Worm (Caenorhabditis elegans) whole organism, L2 larva: ENCODE measurements around the gene dmsr-16.

Source experiments
- aly-2 ChIP-seq: fragments of 150-350 bp; optimal IDR thresholded peaks from 2 replicates; lab custom pipeline; 2014; ENCODE audit warnings: missing biosample characterization, missing genetic modification characterization
- ama-1 ChIP-seq: fragments of 150-350 bp; optimal IDR thresholded peaks from 2 replicates; lab custom pipeline; 2018; ENCODE audit warnings: inconsistent platforms
- ceh-16 ChIP-seq: fragments of 150-350 bp; optimal IDR thresholded peaks from 2 replicates; lab custom pipeline; 2014; ENCODE audit warnings: missing biosample characterization, missing genetic modification characterization
- elt-1 ChIP-seq: fragments of 150-350 bp; optimal IDR thresholded peaks from 2 replicates; lab custom pipeline; 2014; ENCODE audit warnings: missing biosample characterization, missing genetic modification characterization
- elt-3 ChIP-seq: sonication (generic microtip); optimal IDR thresholded peaks from 2 replicates; lab custom pipeline; 2017; ENCODE audit warnings: missing biosample characterization, missing genetic modification characterization
- peb-1 ChIP-seq: fragments of 150-350 bp; optimal IDR thresholded peaks from 2 replicates; lab custom pipeline; 2014; ENCODE audit warnings: missing biosample characterization, missing genetic modification characterization
- skn-1 ChIP-seq: sonication (generic microtip); optimal IDR thresholded peaks from 2 replicates; lab custom pipeline; 2017; ENCODE audit warnings: missing biosample characterization, missing genetic modification characterization
- unc-39 ChIP-seq: fragments of 150-350 bp; optimal IDR thresholded peaks from 2 replicates; lab custom pipeline; 2014; ENCODE audit warnings: missing biosample characterization, missing genetic modification characterization
- unc-55 ChIP-seq: fragments of 150-350 bp; sonication (generic microtip); optimal IDR thresholded peaks from 3 replicates; lab custom pipeline; 2014; ENCODE audit warnings: missing biosample characterization, missing genetic modification reagents, missing genetic modification characterization
- zag-1 ChIP-seq: fragments of 150-350 bp; optimal IDR thresholded peaks from 2 replicates; lab custom pipeline; 2014; ENCODE audit warnings: missing biosample characterization, missing genetic modification characterization
- ztf-4 ChIP-seq: fragments of 150-350 bp; optimal IDR thresholded peaks from 2 replicates; lab custom pipeline; 2014; ENCODE audit warnings: missing biosample characterization, missing genetic modification characterization

- TF ChIP-seq unc-39 (tag; lab: Kevin White, UChicago) (no peak), elt-1 (no peak), ztf-4 (tag; lab: Kevin White, UChicago) (no peak), ceh-16 (tag; lab: Kevin White, UChicago) (no peak), zag-1 (tag; lab: Kevin White, UChicago) (no peak), aly-2 (tag; lab: Kevin White, UChicago) (no peak), elt-3 (tag; lab: Kevin White, UChicago) (no peak), ama-1 (lab: Kevin White, UChicago) (no peak), peb-1 (no peak), skn-1 (no peak), unc-55 (GFP tag; lab: Kevin White, UChicago) (no peak)
Measured at ce11 chrV:6775708-6776107, 33.2 kb downstream of the dmsr-16 start, which contains the start of gene srh-28.
